Fruit fly (Drosophila melanogaster) whole organism, prepupa: Measurements from ENCODE around the gene Antp.

Experiments
- Blimp-1 ChIP-seq: fragments of 200-800 bp; sonication (Bioruptor generic); optimal IDR thresholded peaks from 3 replicates; lab custom pipeline; 2017; ENCODE audit warnings: missing biosample characterization, missing genetic modification characterization, mild to moderate bottlenecking, moderate library complexity, missing genetic modification reagents
- CG10631 ChIP-seq: fragments of 200-800 bp; sonication (Bioruptor generic); optimal IDR thresholded peaks from 2 replicates; lab custom pipeline; 2016; ENCODE audit warnings: missing biosample characterization, missing genetic modification characterization
- CG10669 ChIP-seq: fragments of 200-800 bp; sonication (Bioruptor generic); optimal IDR thresholded peaks from 3 replicates; lab custom pipeline; 2018; ENCODE audit warnings: missing biosample characterization, mild to moderate bottlenecking, missing genetic modification characterization, moderate library complexity
- CG11294 ChIP-seq: fragments of 200-800 bp; sonication (Bioruptor generic); IDR thresholded peaks from 2 replicates; pipeline ENCODE4 v1.3.6; 2022; ENCODE audit warnings: missing biosample characterization, missing genetic modification characterization
- CG11762 ChIP-seq: fragments of 200-800 bp; sonication (Bioruptor generic); optimal IDR thresholded peaks from 3 replicates; lab custom pipeline; 2016; ENCODE audit warnings: missing biosample characterization, missing genetic modification characterization; ENCODE audit not compliant: insufficient read depth
- CG11902 ChIP-seq: fragments of 200-800 bp; sonication (Bioruptor generic); optimal IDR thresholded peaks from 3 replicates; lab custom pipeline; 2016; ENCODE audit warnings: missing biosample characterization, missing genetic modification characterization
- CG1621 ChIP-seq: fragments of 200-800 bp; sonication (Bioruptor generic); optimal IDR thresholded peaks from 3 replicates; lab custom pipeline; 2018; ENCODE audit warnings: missing biosample characterization, mild to moderate bottlenecking, missing genetic modification characterization
- CG16779 ChIP-seq: fragments of 200-800 bp; sonication (Bioruptor generic); optimal IDR thresholded peaks from 3 replicates; lab custom pipeline; 2017; ENCODE audit warnings: missing biosample characterization, mild to moderate bottlenecking, missing genetic modification characterization
- CG3032 ChIP-seq: fragments of 200-800 bp; optimal IDR thresholded peaks from 2 replicates; lab custom pipeline; 2019; ENCODE audit warnings: missing biosample characterization, mild to moderate bottlenecking, missing genetic modification characterization, moderate library complexity
- CG31627 ChIP-seq: fragments of 200-800 bp; sonication (Bioruptor generic); optimal IDR thresholded peaks from 3 replicates; lab custom pipeline; 2016; ENCODE audit warnings: missing biosample characterization, missing genetic modification characterization
- CG32006 ChIP-seq: fragments of 200-800 bp; sonication (Bioruptor generic); optimal IDR thresholded peaks from 3 replicates; lab custom pipeline; 2017; ENCODE audit warnings: missing biosample characterization, mild to moderate bottlenecking, missing genetic modification characterization
- CG3919 ChIP-seq: fragments of 200-800 bp; sonication (Bioruptor generic); optimal IDR thresholded peaks from 3 replicates; lab custom pipeline; 2016; ENCODE audit warnings: missing biosample characterization, missing genetic modification characterization
- CG4318 ChIP-seq: fragments of 200-800 bp; sonication (Bioruptor generic); optimal IDR thresholded peaks from 3 replicates; lab custom pipeline; 2017; ENCODE audit warnings: missing biosample characterization, mild to moderate bottlenecking, missing genetic modification characterization
- CG6808 ChIP-seq: fragments of 200-800 bp; sonication (Bioruptor generic); optimal IDR thresholded peaks from 3 replicates; lab custom pipeline; 2017; ENCODE audit warnings: missing biosample characterization, missing genetic modification characterization, mild to moderate bottlenecking, moderate library complexity, missing genetic modification reagents
- CG6854 ChIP-seq: fragments of 200-800 bp; sonication (Bioruptor generic); optimal IDR thresholded peaks from 2 replicates; lab custom pipeline; 2017; ENCODE audit warnings: missing biosample characterization, mild to moderate bottlenecking, missing genetic modification characterization
- CG7368 ChIP-seq: fragments of 200-800 bp; sonication (Bioruptor generic); optimal IDR thresholded peaks from 3 replicates; lab custom pipeline; 2016; ENCODE audit warnings: missing biosample characterization, missing genetic modification characterization
- CG8632 ChIP-seq: fragments of 200-800 bp; sonication (Bioruptor generic); optimal IDR thresholded peaks from 3 replicates; lab custom pipeline; 2016; ENCODE audit warnings: missing biosample characterization, missing genetic modification characterization
- Eip78C ChIP-seq: fragments of 200-800 bp; sonication (Bioruptor generic); peaks from one replicate; lab custom pipeline; 2016; ENCODE audit warnings: missing biosample characterization, missing genetic modification characterization
- Eip93F ChIP-seq: fragments of 200-800 bp; sonication (Bioruptor generic); optimal IDR thresholded peaks from 2 replicates; lab custom pipeline; 2016; ENCODE audit warnings: missing biosample characterization, mild to moderate bottlenecking, missing genetic modification characterization
- Gug ChIP-seq: fragments of 200-800 bp; sonication (Bioruptor generic); IDR thresholded peaks from 2 replicates; pipeline ENCODE4 v1.3.6; 2022; ENCODE audit warnings: missing biosample characterization, missing genetic modification characterization
- Hr4 ChIP-seq: fragments of 200-800 bp; sonication (Bioruptor generic); optimal IDR thresholded peaks from 3 replicates; lab custom pipeline; 2016; ENCODE audit warnings: missing biosample characterization, missing genetic modification characterization
- Met ChIP-seq: fragments of 200-800 bp; sonication (Bioruptor generic); optimal IDR thresholded peaks from 3 replicates; lab custom pipeline; 2016; ENCODE audit warnings: missing biosample characterization, missing genetic modification characterization
- Sox14 ChIP-seq: fragments of 200-800 bp; sonication (Bioruptor generic); optimal IDR thresholded peaks from 3 replicates; lab custom pipeline; 2016; ENCODE audit warnings: missing biosample characterization, missing genetic modification characterization
- acj6 ChIP-seq: fragments of 200-800 bp; sonication (Bioruptor generic); optimal IDR thresholded peaks from 3 replicates; lab custom pipeline; 2016; ENCODE audit warnings: missing biosample characterization, missing genetic modification characterization
- eg ChIP-seq: fragments of 200-800 bp; sonication (Bioruptor generic); IDR thresholded peaks from 3 replicates; pipeline ENCODE4 v1.3.6; 2022; ENCODE audit warnings: missing biosample characterization, missing genetic modification characterization
- esn ChIP-seq: fragments of 200-800 bp; sonication (Bioruptor generic); optimal IDR thresholded peaks from 2 replicates; lab custom pipeline; 2016; ENCODE audit warnings: missing biosample characterization, mild to moderate bottlenecking, missing genetic modification characterization, moderate library complexity
- pdm3 ChIP-seq: fragments of 200-800 bp; sonication (Bioruptor generic); optimal IDR thresholded peaks from 3 replicates; lab custom pipeline; 2016; ENCODE audit warnings: missing biosample characterization, missing genetic modification characterization
- salr ChIP-seq, 2 experiments: fragments of 200-800 bp; sonication (Bioruptor generic); optimal IDR thresholded peaks; 3 replicates each; lab custom pipeline; 2016 to 2018; ENCODE audit warnings: missing biosample characterization in 2 of 2, missing genetic modification characterization in 2 of 2, mild to moderate bottlenecking in 1 of 2
- spab ChIP-seq: fragments of 200-800 bp; sonication (Bioruptor generic); optimal IDR thresholded peaks from 2 replicates; lab custom pipeline; 2017; ENCODE audit warnings: missing biosample characterization, mild to moderate bottlenecking, missing genetic modification characterization, missing genetic modification reagents
- ss ChIP-seq, 2 experiments: fragments of 200-800 bp; sonication (Bioruptor generic); optimal IDR thresholded peaks; 2 replicates in 1 of 2; 3 replicates in 1 of 2; lab custom pipeline; 2017 to 2018; ENCODE audit warnings: mild to moderate bottlenecking in 2 of 2, missing biosample characterization in 2 of 2, missing genetic modification characterization in 2 of 2, moderate library complexity in 1 of 2
- svp ChIP-seq: fragments of 200-800 bp; sonication (Bioruptor generic); peaks from one replicate; lab custom pipeline; 2016; ENCODE audit warnings: missing biosample characterization, missing genetic modification characterization
- topi ChIP-seq: fragments of 200-800 bp; sonication (Bioruptor generic); optimal IDR thresholded peaks from 3 replicates; lab custom pipeline; 2016; ENCODE audit warnings: missing biosample characterization, missing genetic modification characterization

Antp gene

DNA sequence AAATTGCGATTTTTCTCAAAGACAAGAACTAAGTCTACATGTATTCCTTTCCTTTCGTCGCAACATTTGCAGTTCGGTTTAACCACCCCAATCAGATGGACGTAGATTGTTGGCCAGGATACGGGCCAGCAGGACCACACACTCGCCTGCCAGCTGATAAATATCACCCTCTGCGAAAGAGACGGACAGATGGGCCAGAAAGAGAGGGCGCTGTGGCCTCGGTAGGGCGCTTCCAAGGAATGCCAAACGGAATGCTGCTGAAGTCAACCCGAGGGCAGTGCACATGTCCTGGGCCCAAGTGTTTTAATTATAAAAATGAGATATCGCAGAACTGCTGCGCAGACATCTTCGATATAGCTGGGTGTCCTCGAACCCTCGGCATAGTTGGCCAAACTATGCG lies 15.4 kb downstream of the Antp start:
- no peak for TF ChIP-seq spab (GFP tag; lab: Kevin White, UChicago)
- no peak for TF ChIP-seq CG7368 (GFP tag; lab: Kevin White, UChicago)
- TF ChIP-seq CG32006 = no peak
- TF ChIP-seq Met = no peak
- no peak for TF ChIP-seq topi (GFP tag; lab: Kevin White, UChicago)
- no peak for TF ChIP-seq CG16779
- TF ChIP-seq CG10669 (GFP tag; lab: Kevin White, UChicago) = no peak
- TF ChIP-seq Gug (GFP tag; lab: Robert Waterston, UW) = no peak
- no peak for TF ChIP-seq Sox14 (GFP tag; lab: Kevin White, UChicago)
- TF ChIP-seq CG11294 (GFP tag; lab: Robert Waterston, UW) = no peak

DNA sequence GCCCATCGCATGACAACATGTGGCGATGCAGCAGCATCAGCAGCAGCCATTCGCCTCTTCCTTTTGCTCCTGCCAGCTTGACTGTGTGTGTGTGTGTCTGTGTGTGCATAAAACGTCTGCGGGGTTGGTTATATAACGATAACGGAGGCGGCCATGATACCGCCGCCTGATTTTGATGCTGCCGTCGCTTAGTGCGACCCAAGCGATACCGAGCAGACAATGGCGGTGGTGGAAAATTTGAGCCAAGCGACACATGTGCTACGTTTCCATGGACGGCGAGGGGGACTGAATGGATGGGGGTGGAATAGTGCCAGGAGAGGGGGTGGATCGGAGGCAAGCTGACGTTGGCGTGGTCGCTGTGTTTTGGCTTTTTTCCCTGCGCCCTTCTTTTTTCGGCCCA lies 20.7 kb downstream of the Antp start:
- no peak for TF ChIP-seq CG8632 (GFP tag; lab: Kevin White, UChicago)
- no peak for TF ChIP-seq CG7368 (GFP tag; lab: Kevin White, UChicago)
- TF ChIP-seq svp (GFP tag; lab: Kevin White, UChicago) = no peak
- no peak for TF ChIP-seq CG31627 (GFP tag; lab: Kevin White, UChicago)
- TF ChIP-seq CG6854 (GFP tag; lab: Kevin White, UChicago) = no peak
- TF ChIP-seq CG3032 (tag; lab: Kevin White, UChicago) = no peak
- TF ChIP-seq CG11902 (GFP tag; lab: Kevin White, UChicago) = no peak
- TF ChIP-seq esn (GFP tag; lab: Kevin White, UChicago) = no peak
- no peak for TF ChIP-seq Met
- no peak for TF ChIP-seq CG4318 (GFP tag; lab: Kevin White, UChicago)

DNA sequence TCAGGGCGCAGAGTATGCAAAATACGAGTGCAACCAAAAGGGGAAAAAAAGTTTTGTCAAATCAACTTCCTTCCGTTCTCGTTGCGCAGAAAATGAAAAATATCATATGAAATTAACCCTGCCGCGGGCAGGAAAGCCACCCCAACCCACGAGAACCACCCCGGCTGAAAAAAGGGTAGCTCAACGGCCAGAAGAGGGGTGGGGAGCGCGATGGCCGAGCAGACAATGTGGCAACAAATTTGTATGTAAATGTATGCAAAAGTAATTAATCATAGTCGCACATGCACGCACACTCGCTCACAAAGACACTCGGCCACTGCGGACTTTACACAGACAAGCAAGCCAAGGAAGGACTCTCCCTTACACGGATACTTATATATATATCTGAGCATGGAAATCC lies 21.9 kb downstream of the Antp start:
- TF ChIP-seq ss (GFP tag; optimal IDR thresholded peaks at IDR 0.05; lab: Kevin White, UChicago) = peak in 1 of 2 experiments; percentile 5
- TF ChIP-seq CG10631 (GFP tag; lab: Kevin White, UChicago) = no peak
- TF ChIP-seq, all 60 proteins: peak for 1

DNA sequence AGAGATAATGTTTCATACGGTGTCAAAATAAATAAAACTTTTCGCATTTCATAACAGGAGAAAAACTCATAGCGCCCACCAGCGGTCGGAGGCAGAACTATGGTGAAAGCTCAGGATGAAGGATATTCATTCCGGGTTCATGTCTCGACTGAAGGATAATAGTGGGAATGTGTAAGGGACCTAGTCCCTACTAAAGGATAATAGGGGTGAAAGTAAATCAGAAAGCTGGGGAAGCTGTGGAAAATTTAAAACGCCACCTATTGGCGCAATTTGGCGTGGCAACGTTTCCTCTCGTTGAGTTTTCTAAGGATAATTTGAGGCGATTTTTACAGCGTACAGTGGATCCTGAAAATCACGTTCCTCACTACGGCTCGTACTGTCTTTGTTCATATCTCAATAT lies 25.7 kb downstream of the Antp start:
- no peak for TF ChIP-seq CG10669 (GFP tag; lab: Kevin White, UChicago)
- TF ChIP-seq CG6808 (GFP tag; lab: Kevin White, UChicago) = no peak
- no peak for TF ChIP-seq CG32006
- TF ChIP-seq esn (GFP tag; lab: Kevin White, UChicago) = peak; percentile 1
- TF ChIP-seq Eip78C (GFP tag; lab: Kevin White, UChicago) = peak; percentile 50
- peak; percentile 87 for TF ChIP-seq CG1621
- TF ChIP-seq eg (GFP tag; lab: Robert Waterston, UW) = no peak
- TF ChIP-seq Hr4 (GFP tag; lab: Kevin White, UChicago) = no peak

DNA sequence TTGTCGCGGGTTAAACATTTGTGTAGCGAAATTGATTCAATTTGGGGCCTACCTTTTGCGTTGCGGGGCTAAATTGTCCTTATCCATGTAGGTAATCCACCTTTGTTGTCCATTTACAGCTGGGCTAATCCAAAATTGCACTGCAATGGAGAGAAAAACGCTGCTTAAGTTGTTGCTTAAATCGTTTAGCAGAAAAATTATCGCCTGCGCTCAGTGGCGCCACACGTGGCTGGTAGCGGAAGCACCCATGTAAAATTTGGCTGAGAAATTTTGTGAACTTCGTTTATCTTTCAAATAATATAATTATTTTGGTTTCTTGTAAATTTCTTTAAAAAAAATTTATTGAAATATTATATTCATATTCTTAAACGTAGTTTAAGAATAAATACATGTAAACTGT lies 28.5 kb downstream of the Antp start:
- TF ChIP-seq pdm3 (GFP tag; lab: Kevin White, UChicago) (no peak), Eip93F (no peak), Eip78C (GFP tag; lab: Kevin White, UChicago) (peak; percentile 17), CG3919 (GFP tag; lab: Kevin White, UChicago) (peak; percentile 10), Gug (GFP tag; lab: Robert Waterston, UW) (no peak)

DNA sequence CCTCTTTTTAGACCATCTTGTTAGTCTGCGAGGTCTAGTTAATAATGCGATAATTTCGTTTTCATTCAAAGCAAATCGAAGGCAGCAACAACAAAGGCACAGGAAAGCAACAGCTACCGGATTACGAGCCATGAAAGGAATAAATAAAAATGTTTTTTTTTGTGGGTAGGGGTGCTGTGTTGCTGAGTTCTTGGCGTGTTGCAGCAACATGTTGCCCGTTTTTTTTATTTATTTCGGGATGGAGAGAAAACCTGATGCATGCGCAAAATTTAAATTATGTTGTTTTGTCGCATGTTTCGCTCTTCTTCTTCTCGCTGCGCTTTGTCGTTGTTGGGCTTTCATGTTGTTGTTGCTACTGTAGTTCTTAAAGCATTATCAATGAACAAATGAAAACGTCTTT lies 29.1 kb downstream of the Antp start:
- TF ChIP-seq CG16779 (no peak), Blimp-1 (GFP tag; lab: Kevin White, UChicago) (no peak), acj6 (GFP tag; lab: Kevin White, UChicago) (no peak), salr (GFP tag; optimal IDR thresholded peaks at IDR 0.05; lab: Kevin White, UChicago) (no peak), CG11762 (GFP tag; lab: Kevin White, UChicago) (no peak), ss (GFP tag; optimal IDR thresholded peaks at IDR 0.05; lab: Kevin White, UChicago) (peak in 1 of 2 experiments; percentile 35)
